2 fruit fly cellular contexts compared by ENCODE assay signal in genomic region chrX:7336121-7336961, dm6.
TF ChIP-seq lines count a peak whose summit lies in the region.

No protein-coding gene starts in this region.

TF ChIP-seq in whole organism, embryonic, 481 proteins besides CTCF, POLR2A, EP300 and RAD21 (continued from another document and continues in another):
- TF ChIP-seq E2f2 (GFP tag; IDR thresholded peaks at IDR 0.05; lab: Robert Waterston, UW) (peak; percentile 65), CG14050 (GFP tag; IDR thresholded peaks at IDR 0.05; lab: Robert Waterston, UW) (peak; percentile 79), CG7271 (tag; optimal IDR thresholded peaks at IDR 0.05; lab: Kevin White, UChicago) (peak; percentile 52), Awh (GFP tag; IDR thresholded peaks at IDR 0.05; lab: Robert Waterston, UW) (peak; percentile 88), zen (tag; optimal IDR thresholded peaks at IDR 0.05; lab: Kevin White, UChicago) (peak; percentile 89), Elba2 (GFP tag; optimal IDR thresholded peaks at IDR 0.05; lab: Kevin White, UChicago) (no peak), Pdp1 (GFP tag; optimal IDR thresholded peaks at IDR 0.05; lab: Kevin White, UChicago) (peak; percentile 91 to 99), CG8089 (GFP tag; optimal IDR thresholded peaks at IDR 0.05; lab: Kevin White, UChicago) (peak; percentile 91), trh (GFP tag; optimal IDR thresholded peaks at IDR 0.05; lab: Kevin White, UChicago) (peak; percentile 81), fd64A (GFP tag; optimal IDR thresholded peaks at IDR 0.05; lab: Kevin White, UChicago) (peak; percentile 86), dmrt11E (tag; optimal IDR thresholded peaks at IDR 0.05; lab: Kevin White, UChicago) (peak; percentile 95), CG9437 (GFP tag; optimal IDR thresholded peaks at IDR 0.05; lab: Kevin White, UChicago) (peak; percentile 86), sug (tag; optimal IDR thresholded peaks at IDR 0.05; lab: Kevin White, UChicago) (peak; percentile 63), CG9876 (GFP tag; optimal IDR thresholded peaks at IDR 0.05; lab: Kevin White, UChicago) (peak; percentile 82), twi (tag; optimal IDR thresholded peaks at IDR 0.05; lab: Kevin White, UChicago) (peak; percentile 85), Stat92E (GFP tag; optimal IDR thresholded peaks at IDR 0.05; lab: Kevin White, UChicago) (peak in 1 of 3 experiments; percentile 87), sqz (GFP tag; optimal IDR thresholded peaks at IDR 0.05; lab: Kevin White, UChicago) (peak; percentile 57), ro (GFP tag; IDR thresholded peaks at IDR 0.05; lab: Robert Waterston, UW) (peak; percentile 54; the same call in 1 of the 2 replicates), Deaf1 (tag; optimal IDR thresholded peaks at IDR 0.05; lab: Kevin White, UChicago) (peak; percentile 67), Aef1 (GFP tag; IDR thresholded peaks at IDR 0.05; lab: Robert Waterston, UW) (peak; percentile 81), CG10366 (GFP tag; IDR thresholded peaks at IDR 0.05; lab: Robert Waterston, UW) (peak; percentile 80), chif (GFP tag; optimal IDR thresholded peaks at IDR 0.05; lab: Kevin White, UChicago) (peak; percentile 93 to 94), Hsf (GFP tag; optimal IDR thresholded peaks at IDR 0.05; lab: Kevin White, UChicago) (peak; percentile 93), CG4707 (GFP tag; optimal IDR thresholded peaks at IDR 0.05; lab: Kevin White, UChicago) (peak; percentile 88), Hr3 (GFP tag; optimal IDR thresholded peaks at IDR 0.05; lab: Kevin White, UChicago) (peak; percentile 91), CG8944 (GFP tag; optimal IDR thresholded peaks at IDR 0.05; lab: Kevin White, UChicago) (peak; percentile 89), CG4404 (GFP tag; IDR thresholded peaks at IDR 0.05; lab: Robert Waterston, UW) (peak; percentile 75), CG30020 (tag; optimal IDR thresholded peaks at IDR 0.05; lab: Kevin White, UChicago) (peak; percentile 64), Six4 (GFP tag; optimal IDR thresholded peaks at IDR 0.05; lab: Kevin White, UChicago) (peak; percentile 88), unc-4 (GFP tag; IDR thresholded peaks at IDR 0.05; lab: Robert Waterston, UW; ENCODE audit: partially characterized antibody) (no peak), CG7987 (GFP tag; optimal IDR thresholded peaks at IDR 0.05; lab: Kevin White, UChicago) (peak; percentile 74), CG17612 (GFP tag; IDR thresholded peaks at IDR 0.05; lab: Robert Waterston, UW) (peak; percentile 73), cas (GFP tag; IDR thresholded peaks at IDR 0.05; lab: Robert Waterston, UW) (no peak), her (GFP tag; optimal IDR thresholded peaks at IDR 0.05; lab: Kevin White, UChicago) (peak; percentile 77), Xrp1 (GFP tag; IDR thresholded peaks at IDR 0.05; lab: Robert Waterston, UW) (peak; percentile 95), pum (GFP tag; optimal IDR thresholded peaks at IDR 0.05; lab: Kevin White, UChicago) (peak; percentile 90), Mad (GFP tag; optimal IDR thresholded peaks at IDR 0.05; lab: Kevin White, UChicago) (peak; percentile 89), Dbx (GFP tag; IDR thresholded peaks at IDR 0.05; lab: Robert Waterston, UW) (no peak), vnd (GFP tag; IDR thresholded peaks at IDR 0.05; lab: Robert Waterston, UW; ENCODE audit: partially characterized antibody) (no peak), chn (GFP tag; optimal IDR thresholded peaks at IDR 0.05; lab: Kevin White, UChicago) (peak; percentile 89), lab (GFP tag; optimal IDR thresholded peaks at IDR 0.05; lab: Kevin White, UChicago) (peak; percentile 87), pfk (GFP tag; optimal IDR thresholded peaks at IDR 0.05; lab: Kevin White, UChicago) (no peak), CG14710 (tag; optimal IDR thresholded peaks at IDR 0.05; lab: Kevin White, UChicago) (peak; percentile 94), CG16863 (GFP tag; optimal IDR thresholded peaks at IDR 0.05; lab: Kevin White, UChicago) (peak; percentile 93), Doc2 (GFP tag; IDR thresholded peaks at IDR 0.05; lab: Robert Waterston, UW) (no peak), Opbp (GFP tag; IDR thresholded peaks at IDR 0.05; lab: Robert Waterston, UW; ENCODE audit: partially characterized antibody) (no peak), sr (GFP tag; IDR thresholded peaks at IDR 0.05; lab: Robert Waterston, UW) (peak; percentile 47; the same call in 1 of the 3 replicates), CG15696 (tag; optimal IDR thresholded peaks at IDR 0.05; lab: Kevin White, UChicago) (peak; percentile 88), ttk (GFP tag; IDR thresholded peaks at IDR 0.05; lab: Robert Waterston, UW) (peak; percentile 79), Hey (tag; optimal IDR thresholded peaks at IDR 0.05; lab: Kevin White, UChicago) (peak; percentile 35), CG8478 (optimal IDR thresholded peaks at IDR 0.05; lab: Kevin White, UChicago) (peak; percentile 76), tin (GFP tag; optimal IDR thresholded peaks at IDR 0.05; lab: Kevin White, UChicago) (peak; percentile 91), peb (GFP tag; IDR thresholded peaks at IDR 0.05; lab: Robert Waterston, UW) (peak; percentile 78), pnt (GFP tag; optimal IDR thresholded peaks at IDR 0.05; lab: Kevin White, UChicago) (peak; percentile 90), D19A (tag; optimal IDR thresholded peaks at IDR 0.05; lab: Kevin White, UChicago) (peak; percentile 91), wdn (GFP tag; IDR thresholded peaks at IDR 0.05; lab: Robert Waterston, UW) (peak; percentile 59), ara (GFP tag; IDR thresholded peaks at IDR 0.05; lab: Robert Waterston, UW) (peak; percentile 88), ind (GFP tag; optimal IDR thresholded peaks at IDR 0.05; lab: Kevin White, UChicago) (peak; percentile 89), Atf6 (GFP tag; IDR thresholded peaks at IDR 0.05; lab: Robert Waterston, UW) (peak; percentile 74; the same call in 1 of the 2 replicates), pita (GFP tag; optimal IDR thresholded peaks at IDR 0.05; lab: Kevin White, UChicago) (no peak), Myb (GFP tag; optimal IDR thresholded peaks at IDR 0.05; lab: Kevin White, UChicago) (peak; percentile 72), CG32532 (GFP tag; IDR thresholded peaks at IDR 0.05; lab: Robert Waterston, UW) (peak; percentile 64; the same call in 1 of the 2 replicates), CG3163 (GFP tag; optimal IDR thresholded peaks at IDR 0.05; lab: Kevin White, UChicago) (peak; percentile 56), fd3F (GFP tag; optimal IDR thresholded peaks at IDR 0.05; lab: Kevin White, UChicago) (peak; percentile 76), dan (GFP tag; IDR thresholded peaks at IDR 0.05; lab: Robert Waterston, UW) (peak; percentile 58; the same call in 1 of the 2 replicates)

TF ChIP-seq in whole organism, prepupa, 60 proteins besides CTCF, POLR2A, EP300 and RAD21 (continued from another document):
- TF ChIP-seq Lpt (GFP tag; optimal IDR thresholded peaks at IDR 0.05; lab: Kevin White, UChicago) = peak; percentile 66
- TF ChIP-seq CG11762 (GFP tag; optimal IDR thresholded peaks at IDR 0.05; lab: Kevin White, UChicago; ENCODE audit: insufficient read depth) = peak; percentile 72
- TF ChIP-seq CG3919 (GFP tag; optimal IDR thresholded peaks at IDR 0.05; lab: Kevin White, UChicago) = peak; percentile 66
- peak; percentile 13 for TF ChIP-seq CG11902 (GFP tag; optimal IDR thresholded peaks at IDR 0.05; lab: Kevin White, UChicago)
- TF ChIP-seq acj6 (GFP tag; optimal IDR thresholded peaks at IDR 0.05; lab: Kevin White, UChicago) = peak; percentile 63
- no peak for TF ChIP-seq CG9139 (GFP tag; optimal IDR thresholded peaks at IDR 0.05; lab: Kevin White, UChicago)
- TF ChIP-seq CG1621 (tag; optimal IDR thresholded peaks at IDR 0.05; lab: Kevin White, UChicago) = peak; percentile 57
- TF ChIP-seq fd59A (GFP tag; optimal IDR thresholded peaks at IDR 0.05; lab: Kevin White, UChicago) = peak; percentile 60
- peak; percentile 88 for TF ChIP-seq Eip78C (GFP tag; lab: Kevin White, UChicago)
- TF ChIP-seq svp (GFP tag; lab: Kevin White, UChicago) = no peak
- TF ChIP-seq CG15336 (GFP tag; IDR thresholded peaks at IDR 0.05; lab: Robert Waterston, UW) = peak; percentile 84
- peak; percentile 71 for TF ChIP-seq CG3032 (tag; optimal IDR thresholded peaks at IDR 0.05; lab: Kevin White, UChicago)
- TF ChIP-seq CG31627 (GFP tag; optimal IDR thresholded peaks at IDR 0.05; lab: Kevin White, UChicago) = peak; percentile 2
- peak; percentile 85 for TF ChIP-seq CG32006 (GFP tag; optimal IDR thresholded peaks at IDR 0.05; lab: Kevin White, UChicago)
- TF ChIP-seq OdsH (GFP tag; optimal IDR thresholded peaks at IDR 0.05; lab: Kevin White, UChicago) = peak; percentile 72
- TF ChIP-seq achi (GFP tag; optimal IDR thresholded peaks at IDR 0.05; lab: Kevin White, UChicago) = peak; percentile 67
- no peak for TF ChIP-seq Eip93F (GFP tag; optimal IDR thresholded peaks at IDR 0.05; lab: Kevin White, UChicago)
- peak; percentile 32 to 65 for TF ChIP-seq salr (GFP tag; optimal IDR thresholded peaks at IDR 0.05; lab: Kevin White, UChicago)
- peak; percentile 41 for TF ChIP-seq CG6792 (GFP tag; optimal IDR thresholded peaks at IDR 0.05; lab: Kevin White, UChicago)
- peak; percentile 82 for TF ChIP-seq Hr4 (GFP tag; optimal IDR thresholded peaks at IDR 0.05; lab: Kevin White, UChicago)
- TF ChIP-seq CG6276 (GFP tag; optimal IDR thresholded peaks at IDR 0.05; lab: Kevin White, UChicago) = peak; percentile 82
- no peak for TF ChIP-seq Sox15 (GFP tag; optimal IDR thresholded peaks at IDR 0.05; lab: Kevin White, UChicago)
- TF ChIP-seq Eip75B (GFP tag; optimal IDR thresholded peaks at IDR 0.05; lab: Kevin White, UChicago) = peak; percentile 60
- TF ChIP-seq CG6808 (GFP tag; optimal IDR thresholded peaks at IDR 0.05; lab: Kevin White, UChicago) = peak; percentile 70
- peak; percentile 26 for TF ChIP-seq dac (GFP tag; optimal IDR thresholded peaks at IDR 0.05; lab: Kevin White, UChicago)
- TF ChIP-seq topi (GFP tag; optimal IDR thresholded peaks at IDR 0.05; lab: Kevin White, UChicago) = peak; percentile 28
- peak; percentile 25 for TF ChIP-seq fkh (GFP tag; optimal IDR thresholded peaks at IDR 0.05; lab: Kevin White, UChicago)
- peak; percentile 22 for TF ChIP-seq Met (GFP tag; optimal IDR thresholded peaks at IDR 0.05; lab: Kevin White, UChicago)
- peak; percentile 68 for TF ChIP-seq Sox14 (GFP tag; optimal IDR thresholded peaks at IDR 0.05; lab: Kevin White, UChicago)
- peak; percentile 51 for TF ChIP-seq CG8632 (GFP tag; optimal IDR thresholded peaks at IDR 0.05; lab: Kevin White, UChicago)
- peak; percentile 70 for TF ChIP-seq CG4318 (GFP tag; optimal IDR thresholded peaks at IDR 0.05; lab: Kevin White, UChicago)
- TF ChIP-seq CG6163 (GFP tag; IDR thresholded peaks at IDR 0.05; lab: Robert Waterston, UW) = peak; percentile 73
- TF ChIP-seq Hr38 (GFP tag; optimal IDR thresholded peaks at IDR 0.05; lab: Kevin White, UChicago) = no peak
- TF ChIP-seq CG10669 (GFP tag; optimal IDR thresholded peaks at IDR 0.05; lab: Kevin White, UChicago) = peak; percentile 72
- TF ChIP-seq Ets21C (GFP tag; optimal IDR thresholded peaks at IDR 0.05; lab: Kevin White, UChicago) = no peak
- peak; percentile 28 for TF ChIP-seq Hr39 (GFP tag; optimal IDR thresholded peaks at IDR 0.05; lab: Kevin White, UChicago)
- TF ChIP-seq CG8119 (GFP tag; IDR thresholded peaks at IDR 0.05; lab: Robert Waterston, UW) = peak; percentile 86
TF ChIP-seq in whole organism, prepupa: peak in this region for 45.
